Worm (Caenorhabditis elegans) whole organism, young adult: ENCODE measurements around the gene F02D8.4.

Experiments
- bed-2 ChIP-seq: fragments of 200-800 bp; sonication (Bioruptor generic); IDR thresholded peaks from 2 replicates; pipeline ENCODE4 v1.3.6; 2022; ENCODE audit warnings: missing genetic modification reagents, missing genetic modification characterization, missing compliant biosample characterization
- ceh-40 ChIP-seq: fragments of 200-800 bp; sonication (Bioruptor generic); IDR thresholded peaks from 2 replicates; pipeline ENCODE4 v1.3.6; 2022; ENCODE audit warnings: missing genetic modification characterization, missing compliant biosample characterization
- dpl-1 ChIP-seq: fragments of 150-350 bp; optimal IDR thresholded peaks from 2 replicates; lab custom pipeline; 2014; ENCODE audit warnings: missing biosample characterization, missing genetic modification reagents, missing genetic modification characterization
- efl-1 ChIP-seq: fragments of 150-350 bp; optimal IDR thresholded peaks from 2 replicates; lab custom pipeline; 2014; ENCODE audit warnings: missing biosample characterization, missing genetic modification reagents, missing genetic modification characterization
- him-1 ChIP-seq: sonication (generic microtip); optimal IDR thresholded peaks from 2 replicates; lab custom pipeline; 2016; ENCODE audit warnings: missing genotype, missing genetic modification reagents, missing genetic modification characterization, missing compliant biosample characterization
- nfya-1 ChIP-seq: sonication (generic microtip); optimal IDR thresholded peaks from 2 replicates; lab custom pipeline; 2017; ENCODE audit warnings: antibody characterized with exemption, missing compliant biosample characterization, missing genetic modification characterization, borderline replicate concordance; ENCODE audit not compliant: insufficient read depth
- nhr-120 ChIP-seq: fragments of 200-800 bp; sonication (Bioruptor generic); IDR thresholded peaks from 2 replicates; pipeline ENCODE4 v1.3.6; 2022; ENCODE audit warnings: missing genetic modification characterization, missing compliant biosample characterization
- pbrm-1 ChIP-seq: fragments of 200-800 bp; sonication (Bioruptor generic); IDR thresholded peaks from 2 replicates; pipeline ENCODE4 v1.3.6; 2022; ENCODE audit warnings: missing genetic modification reagents, missing genetic modification characterization, missing compliant biosample characterization
- pha-4 ChIP-seq: fragments of 150-350 bp; sonication (generic microtip); optimal IDR thresholded peaks from 2 replicates; lab custom pipeline; 2014; ENCODE audit warnings: missing biosample characterization, missing genetic modification reagents, missing genetic modification characterization
- sea-2 ChIP-seq: fragments of 200-800 bp; sonication (Bioruptor generic); IDR thresholded peaks from 2 replicates; pipeline ENCODE4 v1.3.6; 2022; ENCODE audit warnings: missing genetic modification characterization, missing compliant biosample characterization

- TF ChIP-seq efl-1 (GFP tag; lab: Kevin White, UChicago), result no peak
- TF ChIP-seq him-1 (tag; lab: Kevin White, UChicago), result no peak
- no peak for TF ChIP-seq pbrm-1 (GFP tag; lab: Robert Waterston, UW)
- no peak for TF ChIP-seq sea-2 (GFP tag; lab: Robert Waterston, UW)
- no peak for TF ChIP-seq ceh-40
- no peak for TF ChIP-seq pha-4
- TF ChIP-seq nhr-120 (GFP tag; lab: Robert Waterston, UW), result no peak
- no peak for TF ChIP-seq bed-2 (GFP tag; lab: Robert Waterston, UW)
- TF ChIP-seq dpl-1, result no peak
- TF ChIP-seq nfya-1, result no peak
Observed at ce11 chrV:15013328-15013727, 28.6 kb downstream of the F02D8.4 start.
